Worm (Caenorhabditis elegans) whole organism, L1 larva: ENCODE measurements around the gene F27D9.7.

Experiments
- C04F5.9 ChIP-seq: sonication (generic microtip); optimal IDR thresholded peaks from 2 replicates; lab custom pipeline; 2016; ENCODE audit warnings: missing genetic modification characterization, missing compliant biosample characterization
- C16A3.4 ChIP-seq: fragments of 150-350 bp; optimal IDR thresholded peaks from 2 replicates; lab custom pipeline; 2014; ENCODE audit warnings: missing biosample characterization, missing genetic modification characterization
- C34B4.2 ChIP-seq: sonication (generic microtip); optimal IDR thresholded peaks from 2 replicates; lab custom pipeline; 2017; ENCODE audit warnings: mild to moderate bottlenecking, missing genetic modification characterization, missing compliant biosample characterization
- Y116A8C.19 ChIP-seq: sonication (generic microtip); optimal IDR thresholded peaks from 2 replicates; lab custom pipeline; 2016; ENCODE audit warnings: missing compliant biosample characterization, missing genetic modification characterization, borderline replicate concordance
- alr-1 ChIP-seq: fragments of 200-800 bp; sonication (Bioruptor generic); optimal IDR thresholded peaks from 2 replicates; lab custom pipeline; 2018; ENCODE audit warnings: borderline replicate concordance, mild to moderate bottlenecking, missing genetic modification characterization, missing compliant biosample characterization
- aly-2 ChIP-seq: fragments of 150-350 bp; optimal IDR thresholded peaks from 2 replicates; lab custom pipeline; 2014; ENCODE audit warnings: missing biosample characterization, missing genetic modification characterization
- ceh-63 ChIP-seq: fragments of 200-800 bp; sonication (Bioruptor generic); optimal IDR thresholded peaks from 2 replicates; lab custom pipeline; 2018; ENCODE audit warnings: mild to moderate bottlenecking, missing genetic modification characterization, missing compliant biosample characterization
- ces-1 ChIP-seq: fragments of 150-350 bp; optimal IDR thresholded peaks from 2 replicates; lab custom pipeline; 2014; ENCODE audit warnings: missing biosample characterization, missing genetic modification reagents, missing genetic modification characterization
- dpl-1 ChIP-seq, 3 experiments: fragments of 150-350 bp in 2 of 3; sonication (generic microtip) in 1 of 3; optimal IDR thresholded peaks; 2 replicates each; lab custom pipeline; 2014 to 2017; ENCODE audit warnings: missing biosample characterization in 3 of 3, missing genetic modification characterization in 3 of 3, missing genetic modification reagents in 3 of 3
- efl-1 ChIP-seq, 4 experiments: fragments of 150-350 bp; optimal IDR thresholded peaks in 3 of 4; peaks in 1 of 4; 1 replicate in 1 of 4; 2 replicates in 3 of 4; lab custom pipeline; 2014; ENCODE audit warnings: missing biosample characterization in 2 of 4, missing genetic modification characterization in 2 of 4, missing genetic modification reagents in 2 of 4
- efl-3 ChIP-seq: fragments of 200-800 bp; sonication (Bioruptor generic); optimal IDR thresholded peaks from 2 replicates; lab custom pipeline; 2018; ENCODE audit warnings: mild to moderate bottlenecking, missing genetic modification characterization, missing compliant biosample characterization
- egl-13 ChIP-seq: sonication (generic microtip); optimal IDR thresholded peaks from 2 replicates; lab custom pipeline; 2016; ENCODE audit warnings: missing genotype, missing genetic modification reagents, missing genetic modification characterization, missing compliant biosample characterization
- fkh-10 ChIP-seq: sonication (generic microtip); optimal IDR thresholded peaks from 2 replicates; lab custom pipeline; 2017; ENCODE audit warnings: missing biosample characterization, missing genetic modification reagents, missing genetic modification characterization
- fkh-4 ChIP-seq: sonication (generic microtip); optimal IDR thresholded peaks from 2 replicates; lab custom pipeline; 2016; ENCODE audit warnings: missing compliant biosample characterization, missing genetic modification characterization, borderline replicate concordance
- fos-1 ChIP-seq: fragments of 150-350 bp; optimal IDR thresholded peaks from 2 replicates; lab custom pipeline; 2014; ENCODE audit warnings: missing biosample characterization, missing genetic modification characterization
- grh-1 ChIP-seq: fragments of 200-800 bp; sonication (Bioruptor generic); IDR thresholded peaks from 2 replicates; pipeline ENCODE4 v1.3.6; 2022; ENCODE audit warnings: missing genetic modification reagents, missing genetic modification characterization, missing compliant biosample characterization
- irx-1 ChIP-seq: sonication (generic microtip); optimal IDR thresholded peaks from 2 replicates; lab custom pipeline; 2016; ENCODE audit warnings: missing genetic modification characterization, missing compliant biosample characterization
- jun-1 ChIP-seq: fragments of 150-350 bp; optimal IDR thresholded peaks from 2 replicates; lab custom pipeline; 2014; ENCODE audit warnings: missing biosample characterization, missing genetic modification reagents, missing genetic modification characterization
- lin-14 ChIP-seq: fragments of 200-800 bp; sonication (Bioruptor generic); optimal IDR thresholded peaks from 2 replicates; lab custom pipeline; 2018; ENCODE audit warnings: mild to moderate bottlenecking, missing genetic modification characterization, moderate library complexity, missing compliant biosample characterization
- lin-15B ChIP-seq: fragments of 150-350 bp; sonication (generic microtip); optimal IDR thresholded peaks from 3 replicates; lab custom pipeline; 2014; ENCODE audit warnings: missing biosample characterization, missing genetic modification characterization
- lin-35 ChIP-seq, 2 experiments: fragments of 150-350 bp; optimal IDR thresholded peaks; 2 replicates each; lab custom pipeline; 2014; ENCODE audit warnings: missing biosample characterization in 2 of 2, missing genetic modification characterization in 2 of 2, missing genetic modification reagents in 2 of 2
- lin-39 ChIP-seq: fragments of 150-350 bp; optimal IDR thresholded peaks from 2 replicates; lab custom pipeline; 2014; ENCODE audit warnings: missing biosample characterization, missing genetic modification reagents, missing genetic modification characterization
- lir-3 ChIP-seq: sonication (generic microtip); optimal IDR thresholded peaks from 2 replicates; lab custom pipeline; 2016; ENCODE audit warnings: mild to moderate bottlenecking, missing genetic modification characterization, moderate library complexity, missing compliant biosample characterization; ENCODE audit not compliant: poor library complexity
- lsy-2 ChIP-seq, 2 experiments: fragments of 150-350 bp; optimal IDR thresholded peaks; 2 replicates each; lab custom pipeline; 2014; ENCODE audit warnings: missing biosample characterization in 2 of 2, missing genetic modification characterization in 2 of 2
- mdl-1 ChIP-seq, 2 experiments: fragments of 150-350 bp; optimal IDR thresholded peaks; 2 replicates each; lab custom pipeline; 2014 to 2017; ENCODE audit warnings: missing biosample characterization in 2 of 2, missing genetic modification characterization in 2 of 2, inconsistent platforms in 1 of 2
- mef-2 ChIP-seq: fragments of 150-350 bp; optimal IDR thresholded peaks from 2 replicates; lab custom pipeline; 2014; ENCODE audit warnings: missing biosample characterization, missing genetic modification characterization
- nhr-12 ChIP-seq: sonication (generic microtip); optimal IDR thresholded peaks from 2 replicates; lab custom pipeline; 2017; ENCODE audit warnings: missing biosample characterization, missing genetic modification characterization
- nhr-19 ChIP-seq: fragments of 200-800 bp; sonication (Bioruptor generic); conservative IDR thresholded peaks from 2 replicates; pipeline ENCODE4 v1.3.6; 2022; ENCODE audit warnings: missing genetic modification characterization, missing compliant biosample characterization
- nhr-237 ChIP-seq: fragments of 150-350 bp; optimal IDR thresholded peaks from 2 replicates; lab custom pipeline; 2014; ENCODE audit warnings: missing biosample characterization, missing genetic modification characterization
- nhr-28 ChIP-seq: fragments of 150-350 bp; optimal IDR thresholded peaks from 2 replicates; lab custom pipeline; 2014; ENCODE audit warnings: missing biosample characterization, missing genetic modification characterization
- nhr-71 ChIP-seq: sonication (generic microtip); optimal IDR thresholded peaks from 2 replicates; lab custom pipeline; 2016; ENCODE audit warnings: mild to moderate bottlenecking, missing genetic modification characterization, moderate library complexity, missing compliant biosample characterization
- nhr-85 ChIP-seq: sonication (generic microtip); peaks from one replicate; lab custom pipeline; 2016; ENCODE audit warnings: missing genetic modification characterization, inconsistent platforms, missing compliant biosample characterization
- nhr-90 ChIP-seq: sonication (generic microtip); optimal IDR thresholded peaks from 2 replicates; lab custom pipeline; 2016; ENCODE audit warnings: mild to moderate bottlenecking, missing genetic modification characterization, missing compliant biosample characterization; ENCODE audit not compliant: poor library complexity
- pax-3 ChIP-seq: fragments of 200-800 bp; sonication (Bioruptor generic); optimal IDR thresholded peaks from 2 replicates; lab custom pipeline; 2018; ENCODE audit warnings: mild to moderate bottlenecking, missing genetic modification characterization, moderate library complexity, missing compliant biosample characterization
- snpc-4 ChIP-seq: fragments of 150-350 bp; optimal IDR thresholded peaks from 2 replicates; lab custom pipeline; 2014; ENCODE audit warnings: missing biosample characterization, missing genetic modification characterization
- sox-4 ChIP-seq: sonication (generic microtip); optimal IDR thresholded peaks from 2 replicates; lab custom pipeline; 2016; ENCODE audit warnings: missing genetic modification characterization, missing compliant biosample characterization
- sup-37 ChIP-seq: fragments of 200-800 bp; sonication (Bioruptor generic); optimal IDR thresholded peaks from 2 replicates; lab custom pipeline; 2018; ENCODE audit warnings: mild to moderate bottlenecking, missing genetic modification characterization, missing compliant biosample characterization
- unc-130 ChIP-seq: fragments of 150-350 bp; optimal IDR thresholded peaks from 2 replicates; lab custom pipeline; 2017; ENCODE audit warnings: missing biosample characterization, missing genetic modification characterization, inconsistent platforms
- unc-62 ChIP-seq: fragments of 150-350 bp; optimal IDR thresholded peaks from 2 replicates; lab custom pipeline; 2014; ENCODE audit warnings: missing biosample characterization, missing genetic modification reagents, missing genetic modification characterization
- vab-15 ChIP-seq: sonication (generic microtip); optimal IDR thresholded peaks from 2 replicates; lab custom pipeline; 2017; ENCODE audit warnings: missing genotype, mild to moderate bottlenecking, missing genetic modification characterization, missing compliant biosample characterization
- xbp-1 ChIP-seq: sonication (generic microtip); optimal IDR thresholded peaks from 2 replicates; lab custom pipeline; 2016; ENCODE audit warnings: missing genetic modification characterization, missing compliant biosample characterization
- zag-1 ChIP-seq: fragments of 150-350 bp; optimal IDR thresholded peaks from 2 replicates; lab custom pipeline; 2014; ENCODE audit warnings: missing biosample characterization, missing genetic modification characterization
- ztf-4 ChIP-seq: fragments of 150-350 bp; optimal IDR thresholded peaks from 2 replicates; lab custom pipeline; 2014; ENCODE audit warnings: missing biosample characterization, missing genetic modification characterization

The F27D9.7 gene

DNA sequence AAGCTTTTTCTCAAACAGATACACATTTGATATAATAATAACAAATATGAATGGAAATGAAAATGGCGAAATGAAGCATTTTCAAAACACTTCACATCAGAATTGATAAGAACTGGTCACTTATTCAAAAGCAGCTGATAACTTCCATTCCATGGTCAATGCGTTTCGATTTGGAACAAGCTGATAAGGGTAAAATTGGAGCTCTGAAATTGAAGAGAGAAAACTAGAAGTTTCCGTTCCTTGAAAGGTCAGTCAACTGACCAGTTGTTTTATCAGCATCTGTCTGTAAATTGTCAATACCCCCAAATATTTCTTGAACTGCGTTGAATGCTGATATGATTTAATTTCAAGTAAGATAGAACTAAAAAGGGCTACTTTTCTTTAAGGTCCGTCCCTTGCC is 18.2 kb downstream of the F27D9.7 start:
- TF ChIP-seq nhr-90 (tag; lab: Kevin White, UChicago) (no peak), nhr-12 (tag; lab: Kevin White, UChicago) (no peak), ztf-4 (tag; lab: Kevin White, UChicago) (no peak), aly-2 (tag; lab: Kevin White, UChicago) (no peak), lin-14 (GFP tag; lab: Kevin White, UChicago) (no peak), grh-1 (no peak), nhr-71 (tag; lab: Kevin White, UChicago) (no peak), nhr-19 (GFP tag; lab: Robert Waterston, UW) (no peak), nhr-85 (no peak), unc-130 (no peak), fkh-10 (GFP tag; lab: Kevin White, UChicago) (no peak), efl-3 (GFP tag; lab: Kevin White, UChicago) (no peak), dpl-1 (GFP tag; optimal IDR thresholded peaks at IDR 0.05; lab: Kevin White, UChicago) (no peak), C04F5.9 (tag; lab: Kevin White, UChicago) (no peak), egl-13 (tag; lab: Kevin White, UChicago) (no peak), C16A3.4 (tag; lab: Kevin White, UChicago) (no peak), snpc-4 (tag; lab: Kevin White, UChicago) (no peak)

DNA sequence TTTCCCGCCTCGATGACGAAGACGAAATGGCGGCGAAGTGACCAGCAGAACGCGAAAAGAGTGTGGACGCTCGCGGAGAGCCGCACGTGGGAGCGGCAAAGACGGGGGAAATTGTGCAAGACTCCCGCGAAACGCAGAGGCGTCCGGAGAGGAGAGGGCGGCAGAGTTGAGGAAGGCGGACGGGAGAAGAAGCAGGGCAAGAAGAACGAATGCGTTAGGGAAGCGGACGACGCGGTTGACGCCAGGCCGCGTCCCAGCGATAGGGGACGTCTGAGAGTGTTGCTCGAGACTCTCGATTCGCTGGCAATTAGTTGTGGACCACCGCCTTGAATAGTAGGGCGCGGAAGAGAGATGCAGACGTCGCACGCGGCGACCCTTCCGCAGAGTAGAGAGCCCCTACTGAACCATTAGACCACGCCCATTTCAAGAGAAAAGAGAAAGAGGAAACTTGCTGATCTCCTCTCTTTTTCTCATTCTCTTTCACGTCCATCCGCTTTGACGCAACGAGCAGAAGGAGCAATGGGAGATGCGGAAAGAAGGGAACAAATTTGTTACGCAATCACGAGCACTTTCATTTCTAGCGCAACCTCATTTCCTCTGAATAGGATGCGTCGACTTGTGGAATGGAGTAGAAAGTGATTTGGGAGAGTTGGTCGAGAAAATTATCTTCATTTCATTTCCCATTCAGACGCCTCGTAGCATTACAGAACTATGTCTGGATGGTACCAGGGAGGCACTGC is 19.2 kb downstream of the F27D9.7 start:
- no peak for TF ChIP-seq ztf-4 (tag; lab: Kevin White, UChicago)
- TF ChIP-seq sox-4: no peak
- no peak for TF ChIP-seq nhr-28 (tag; lab: Kevin White, UChicago)
- no peak for TF ChIP-seq alr-1 (tag; lab: Kevin White, UChicago)
- no peak for TF ChIP-seq unc-130
- TF ChIP-seq jun-1 (tag; lab: Kevin White, UChicago): no peak
- TF ChIP-seq Y116A8C.19 (tag; lab: Kevin White, UChicago): no peak
- no peak for TF ChIP-seq fkh-4
- no peak for TF ChIP-seq C16A3.4 (tag; lab: Kevin White, UChicago)
- TF ChIP-seq xbp-1 (tag; lab: Kevin White, UChicago): no peak

- TF ChIP-seq ces-1 (no peak), pax-3 (tag; lab: Kevin White, UChicago) (no peak), alr-1 (tag; lab: Kevin White, UChicago) (no peak), lsy-2 (tag; optimal IDR thresholded peaks at IDR 0.05; lab: Kevin White, UChicago) (no peak), efl-1 (optimal IDR thresholded peaks at IDR 0.05; lab: Kevin White, UChicago) (no peak), efl-1 (GFP tag; optimal IDR thresholded peaks at IDR 0.05 in 1 of 2; lab: Kevin White, UChicago) (no peak), nhr-71 (tag; lab: Kevin White, UChicago) (no peak), C34B4.2 (tag; lab: Kevin White, UChicago) (no peak), Y116A8C.19 (tag; lab: Kevin White, UChicago) (no peak), nhr-237 (tag; lab: Kevin White, UChicago) (no peak), fos-1 (tag; lab: Kevin White, UChicago) (no peak), sup-37 (GFP tag; lab: Kevin White, UChicago) (no peak), lin-39 (tag; lab: Kevin White, UChicago) (no peak)
Observed at ce11 chrX:7645313-7645712, 25.2 kb downstream of the F27D9.7 start, which contains the start of gene F26A10.2. TSS of gene F26A10.2 (minus strand) at chrX:7645413.

- TF ChIP-seq ceh-63: no peak
- no peak for TF ChIP-seq mef-2 (tag; lab: Kevin White, UChicago)
- TF ChIP-seq vab-15: no peak
- TF ChIP-seq zag-1 (tag; lab: Kevin White, UChicago): no peak
- no peak for TF ChIP-seq irx-1 (tag; lab: Kevin White, UChicago)
- TF ChIP-seq unc-62 (GFP tag; lab: Kevin White, UChicago): no peak
- TF ChIP-seq alr-1 (tag; lab: Kevin White, UChicago): no peak
- no peak for TF ChIP-seq lir-3 (tag; lab: Kevin White, UChicago)
- TF ChIP-seq jun-1 (tag; lab: Kevin White, UChicago): no peak
- no peak for TF ChIP-seq mdl-1 (tag; optimal IDR thresholded peaks at IDR 0.05; lab: Kevin White, UChicago)
- no peak for TF ChIP-seq sup-37 (GFP tag; lab: Kevin White, UChicago)
- no peak for TF ChIP-seq nhr-28 (tag; lab: Kevin White, UChicago)
- TF ChIP-seq lin-35 (GFP tag; optimal IDR thresholded peaks at IDR 0.05; lab: Kevin White, UChicago): no peak
- TF ChIP-seq nhr-71 (tag; lab: Kevin White, UChicago): no peak
- no peak for TF ChIP-seq lin-15B (tag; lab: Kevin White, UChicago)
- no peak for TF ChIP-seq Y116A8C.19 (tag; lab: Kevin White, UChicago)
Observed at ce11 chrX:7640811-7641210, 29.7 kb downstream of the F27D9.7 start.
